Worm (Caenorhabditis elegans): ENCODE results near the gene Y46G5A.20.

Y46G5A.20 gene

DNA sequence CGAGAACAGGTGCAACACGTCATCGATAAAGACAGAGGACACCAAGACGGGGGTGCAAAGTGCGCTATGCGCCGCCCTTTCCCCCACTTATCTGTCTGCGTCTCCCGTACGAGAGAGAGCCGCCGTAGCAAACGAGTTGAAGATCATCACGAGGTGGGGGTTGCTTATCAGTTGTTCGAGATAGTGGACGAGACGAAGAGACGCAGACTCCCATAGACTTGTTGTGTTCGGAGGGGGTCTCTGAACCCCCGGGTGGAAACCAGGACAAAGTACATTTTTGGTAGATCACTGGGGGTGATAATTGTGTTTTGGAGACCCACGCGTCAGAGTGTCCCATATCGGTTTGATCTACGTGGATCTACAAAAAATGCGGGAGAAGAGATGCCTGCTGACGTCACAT lies 12.0 kb upstream of the Y46G5A.20 start (continued):
- peak; percentile 45 for TF ChIP-seq blmp-1 (tag; optimal IDR thresholded peaks at IDR 0.05)
- TF ChIP-seq fkh-10 (GFP tag; optimal IDR thresholded peaks at IDR 0.05) = no peak
- TF ChIP-seq hlh-17 (GFP tag; optimal IDR thresholded peaks at IDR 0.05; ENCODE audit: borderline replicate concordance) = no peak
- TF ChIP-seq snu-23 (GFP tag; optimal IDR thresholded peaks at IDR 0.05) = peak; percentile 91
- no peak for TF ChIP-seq lir-3 (tag; optimal IDR thresholded peaks at IDR 0.05; ENCODE audit: poor library complexity)
- no peak for TF ChIP-seq lin-15B (tag; optimal IDR thresholded peaks at IDR 0.05)
- no peak for TF ChIP-seq unc-30 (tag; optimal IDR thresholded peaks at IDR 0.05)
- TF ChIP-seq nhr-84 (tag; optimal IDR thresholded peaks at IDR 0.05) = no peak
- TF ChIP-seq jun-1 (tag; optimal IDR thresholded peaks at IDR 0.05) = peak; percentile 84
- peak; percentile 79 to 80 for TF ChIP-seq lsy-2 (tag; optimal IDR thresholded peaks at IDR 0.05)
- TF ChIP-seq mdl-1 (tag; optimal IDR thresholded peaks at IDR 0.05) = peak; percentile 62 to 94
- no peak for TF ChIP-seq sox-4 (tag; optimal IDR thresholded peaks at IDR 0.05)
- TF ChIP-seq C16A3.4 (tag; optimal IDR thresholded peaks at IDR 0.05) = peak; percentile 53
- TF ChIP-seq alr-1 (tag; optimal IDR thresholded peaks at IDR 0.05; ENCODE audit: borderline replicate concordance) = no peak
- peak; percentile 53 for TF ChIP-seq egl-13 (tag; optimal IDR thresholded peaks at IDR 0.05)
- no peak for TF ChIP-seq pag-3 (tag; optimal IDR thresholded peaks at IDR 0.05; ENCODE audit: borderline replicate concordance, insufficient read depth)
- peak; percentile 94 for TF ChIP-seq nhr-20 (tag; optimal IDR thresholded peaks at IDR 0.05)
- TF ChIP-seq vab-15 (tag; optimal IDR thresholded peaks at IDR 0.05) = no peak
- TF ChIP-seq dpl-1 (GFP tag; optimal IDR thresholded peaks at IDR 0.05) = peak; percentile 50 to 70 (median 63)
- TF ChIP-seq pax-3 (tag; optimal IDR thresholded peaks at IDR 0.05) = peak; percentile 67
- TF ChIP-seq unc-98 (GFP tag; IDR thresholded peaks at IDR 0.05) = peak; percentile 66
- TF ChIP-seq fkh-8 (tag; optimal IDR thresholded peaks at IDR 0.05) = peak; percentile 68
- peak; percentile 62 to 85 for TF ChIP-seq lin-35 (GFP tag; optimal IDR thresholded peaks at IDR 0.05)
- TF ChIP-seq aha-1 (tag; optimal IDR thresholded peaks at IDR 0.05) = peak; percentile 71
- no peak for TF ChIP-seq nhr-237 (tag; optimal IDR thresholded peaks at IDR 0.05)
- TF ChIP-seq mef-2 (tag; optimal IDR thresholded peaks at IDR 0.05) = peak; percentile 48
- TF ChIP-seq ztf-11 (tag; optimal IDR thresholded peaks at IDR 0.05) = no peak
- TF ChIP-seq ceh-90 (tag; optimal IDR thresholded peaks at IDR 0.05) = no peak
- peak; percentile 99 for TF ChIP-seq grh-1 (GFP tag; IDR thresholded peaks at IDR 0.05)
- peak; percentile 96 for TF ChIP-seq lin-14 (GFP tag; optimal IDR thresholded peaks at IDR 0.05)

DNA sequence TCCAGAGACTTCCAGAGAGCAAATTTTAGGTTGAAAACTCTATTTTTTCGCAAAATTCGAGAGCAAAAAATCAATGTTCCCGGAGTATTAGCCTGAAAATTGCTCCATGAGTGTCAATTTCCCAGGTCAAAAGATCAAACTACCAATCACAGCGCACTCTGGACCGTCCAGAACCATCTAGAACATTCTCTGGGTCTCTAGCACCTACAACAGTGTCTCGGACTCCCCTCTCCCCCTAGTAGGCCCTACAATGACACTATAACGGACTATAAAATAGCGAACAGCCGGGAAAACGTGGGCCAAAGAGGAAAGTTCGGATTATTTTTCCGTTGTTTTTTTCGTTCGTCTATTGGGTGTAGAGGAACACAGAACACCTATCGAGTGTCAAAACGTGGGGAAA lies 11.4 kb upstream of the Y46G5A.20 start:
- no peak for TF ChIP-seq unc-30 (tag; optimal IDR thresholded peaks at IDR 0.05)
- TF ChIP-seq nhr-84 (tag; optimal IDR thresholded peaks at IDR 0.05) = no peak
- no peak for TF ChIP-seq dpl-1 (GFP tag; optimal IDR thresholded peaks at IDR 0.05)
- no peak for TF ChIP-seq mdl-1 (tag; optimal IDR thresholded peaks at IDR 0.05)
- no peak for TF ChIP-seq nhr-237 (tag; optimal IDR thresholded peaks at IDR 0.05)
- no peak for TF ChIP-seq tlp-1 (tag; optimal IDR thresholded peaks at IDR 0.05)
- TF ChIP-seq C16A3.4 (tag; optimal IDR thresholded peaks at IDR 0.05) = no peak
- no peak for TF ChIP-seq mab-9 (GFP tag; IDR thresholded peaks at IDR 0.05)
- TF ChIP-seq pag-3 (tag; optimal IDR thresholded peaks at IDR 0.05; ENCODE audit: borderline replicate concordance, insufficient read depth) = no peak
- no peak for TF ChIP-seq ceh-8 (GFP tag; optimal IDR thresholded peaks at IDR 0.05)
- no peak for TF ChIP-seq lir-3 (tag; optimal IDR thresholded peaks at IDR 0.05; ENCODE audit: poor library complexity)
- no peak for TF ChIP-seq F16B12.6 (tag; optimal IDR thresholded peaks at IDR 0.05)
- no peak for TF ChIP-seq Y116A8C.19 (tag; optimal IDR thresholded peaks at IDR 0.05; ENCODE audit: borderline replicate concordance)
- TF ChIP-seq efl-3 (GFP tag; optimal IDR thresholded peaks at IDR 0.05) = no peak
- TF ChIP-seq zip-4 (GFP tag; optimal IDR thresholded peaks at IDR 0.05) = no peak
- TF ChIP-seq ceh-88 (GFP tag; IDR thresholded peaks at IDR 0.05) = no peak
- TF ChIP-seq zag-1 (tag; optimal IDR thresholded peaks at IDR 0.05) = no peak
